Fruit fly (Drosophila melanogaster) whole organism, embryonic: ENCODE data around the gene HERC2.

Experiments
- CG10543 ChIP-seq: fragments of 200-800 bp; sonication (Bioruptor generic); optimal IDR thresholded peaks from 3 replicates; lab custom pipeline; 2017; ENCODE audit warnings: missing biosample characterization, mild to moderate bottlenecking, missing genetic modification characterization, moderate library complexity
- CG11504 ChIP-seq: fragments of 200-800 bp; sonication (Bioruptor generic); optimal IDR thresholded peaks from 3 replicates; lab custom pipeline; 2019; ENCODE audit warnings: missing biosample characterization, mild to moderate bottlenecking, missing genetic modification characterization, moderate library complexity
- CG13296 ChIP-seq: fragments of 200-800 bp; sonication (Bioruptor generic); optimal IDR thresholded peaks from 3 replicates; lab custom pipeline; 2018; ENCODE audit warnings: missing biosample characterization, mild to moderate bottlenecking, missing genetic modification characterization
- CG1647 ChIP-seq: fragments of 200-800 bp; sonication (Bioruptor generic); optimal IDR thresholded peaks from 3 replicates; lab custom pipeline; 2016; ENCODE audit warnings: missing biosample characterization, missing genetic modification characterization
- CG16779 ChIP-seq: fragments of 200-800 bp; sonication (Bioruptor generic); IDR thresholded peaks from 2 replicates; pipeline ENCODE4 v1.3.6; 2022; ENCODE audit warnings: missing biosample characterization, missing genetic modification characterization
- CG32767 ChIP-seq: fragments of 200-800 bp; sonication (Bioruptor generic); IDR thresholded peaks from 2 replicates; pipeline ENCODE4 v1.3.6; 2022; ENCODE audit warnings: missing biosample characterization, missing genetic modification characterization
- CG5245 ChIP-seq: fragments of 200-800 bp; sonication (Bioruptor generic); optimal IDR thresholded peaks from 3 replicates; lab custom pipeline; 2016; ENCODE audit warnings: missing biosample characterization, missing genetic modification characterization
- CG8924 ChIP-seq: fragments of 200-800 bp; optimal IDR thresholded peaks from 3 replicates; lab custom pipeline; 2019; ENCODE audit warnings: missing biosample characterization, mild to moderate bottlenecking, missing genetic modification characterization, moderate library complexity
- Dip3 ChIP-seq: fragments of 200-800 bp; sonication (Bioruptor generic); optimal IDR thresholded peaks from 3 replicates; lab custom pipeline; 2016; ENCODE audit warnings: missing biosample characterization, missing genetic modification characterization
- H15 ChIP-seq: fragments of 200-800 bp; sonication (Bioruptor generic); IDR thresholded peaks from 3 replicates; pipeline ENCODE4 v1.3.6; 2022; ENCODE audit warnings: missing biosample characterization, missing genetic modification characterization
- Lhr ChIP-seq: fragments of 200-800 bp; sonication (Bioruptor generic); optimal IDR thresholded peaks from 3 replicates; lab custom pipeline; 2017; ENCODE audit warnings: mild to moderate bottlenecking, missing biosample characterization, missing genetic modification reagents, missing genetic modification characterization
- Lim3 ChIP-seq: fragments of 200-800 bp; sonication (Bioruptor generic); IDR thresholded peaks from 2 replicates; pipeline ENCODE4 v1.3.6; 2022; ENCODE audit warnings: missing biosample characterization, missing genetic modification characterization
- Mes4 ChIP-seq: fragments of 200-800 bp; sonication (Bioruptor generic); optimal IDR thresholded peaks from 2 replicates; lab custom pipeline; 2016; ENCODE audit warnings: missing biosample characterization, missing genetic modification characterization
- Sry-β ChIP-seq: fragments of 200-800 bp; sonication (Bioruptor generic); optimal IDR thresholded peaks from 2 replicates; lab custom pipeline; 2018; ENCODE audit warnings: missing biosample characterization, mild to moderate bottlenecking, missing genetic modification characterization, moderate library complexity
- ap ChIP-seq: fragments of 200-800 bp; sonication (Bioruptor generic); IDR thresholded peaks from 2 replicates; pipeline ENCODE4 v1.3.6; 2022; ENCODE audit warnings: missing biosample characterization, missing genetic modification characterization
- dan ChIP-seq: fragments of 200-800 bp; sonication (Bioruptor generic); IDR thresholded peaks from 2 replicates; pipeline ENCODE4 v1.3.6; 2022; ENCODE audit warnings: missing biosample characterization, missing genetic modification characterization
- emc ChIP-seq: fragments of 200-800 bp; sonication (Bioruptor generic); optimal IDR thresholded peaks from 2 replicates; lab custom pipeline; 2016; ENCODE audit warnings: missing biosample characterization, missing genetic modification characterization
- gce ChIP-seq: fragments of 200-800 bp; sonication (Bioruptor generic); IDR thresholded peaks from 3 replicates; pipeline ENCODE4 v1.3.6; 2022; ENCODE audit warnings: missing biosample characterization, missing genetic modification characterization
- gt ChIP-seq: fragments of 200-800 bp; sonication (Bioruptor generic); IDR thresholded peaks from 2 replicates; pipeline ENCODE4 v1.3.6; 2022; ENCODE audit warnings: missing biosample characterization, missing genetic modification characterization
- h ChIP-seq: fragments of >200 bp; optimal IDR thresholded peaks from 2 replicates; lab custom pipeline; 2017
- lmd ChIP-seq: fragments of 200-800 bp; sonication (Bioruptor generic); IDR thresholded peaks from 2 replicates; pipeline ENCODE4 v1.3.6; 2022; ENCODE audit warnings: missing biosample characterization, missing genetic modification characterization
- ranshi ChIP-seq: fragments of 200-800 bp; sonication (Bioruptor generic); IDR thresholded peaks from 2 replicates; pipeline ENCODE4 v1.3.6; 2022; ENCODE audit warnings: missing biosample characterization, missing genetic modification characterization
- ro ChIP-seq: fragments of 200-800 bp; sonication (Bioruptor generic); IDR thresholded peaks from 2 replicates; pipeline ENCODE4 v1.3.6; 2022; ENCODE audit warnings: missing biosample characterization, missing genetic modification characterization
- tap ChIP-seq: fragments of 200-800 bp; optimal IDR thresholded peaks from 3 replicates; lab custom pipeline; 2019; ENCODE audit warnings: missing biosample characterization, mild to moderate bottlenecking, missing genetic modification characterization, moderate library complexity

HERC2 gene

DNA sequence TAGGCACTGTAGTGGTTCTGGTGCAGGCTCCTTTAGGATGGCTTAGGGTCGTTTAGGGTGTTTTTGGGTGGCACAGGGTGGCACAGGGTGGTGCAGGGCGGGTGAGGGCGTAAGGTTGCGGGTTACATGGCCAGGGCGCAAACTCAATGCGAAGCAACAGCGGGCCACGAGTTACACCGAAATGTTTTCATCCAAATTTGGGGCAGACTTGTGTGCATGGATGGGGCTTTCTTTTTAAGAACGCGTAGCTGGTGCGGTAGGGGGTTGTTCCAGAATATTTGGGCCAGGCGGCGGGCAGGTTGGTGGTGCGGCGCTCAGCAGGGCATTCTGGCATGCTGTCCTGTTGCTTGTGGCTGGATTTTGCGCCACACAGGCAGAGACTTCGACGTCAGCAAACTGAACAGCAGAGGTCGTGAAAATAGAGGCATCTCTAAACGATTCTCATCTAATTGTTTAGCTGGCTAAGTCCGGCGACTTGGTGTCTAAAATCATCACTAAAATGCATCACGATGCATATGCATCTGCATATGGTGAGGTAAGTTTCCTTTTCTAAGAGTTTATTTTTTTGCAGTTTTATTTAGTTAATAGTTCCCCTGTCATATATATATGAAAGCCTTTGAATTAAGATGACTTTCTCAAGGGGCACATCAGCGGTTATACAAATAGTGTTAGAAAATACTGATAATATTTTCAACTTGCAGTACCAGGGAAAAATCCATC is 53.8 kb downstream of the HERC2 start (continued):
- TF ChIP-seq Lhr (GFP tag; lab: Kevin White, UChicago) (no peak), tap (tag; lab: Kevin White, UChicago) (no peak), Lim3 (no peak), emc (no peak), ro (GFP tag; lab: Robert Waterston, UW) (no peak), CG10543 (GFP tag; lab: Kevin White, UChicago) (peak; percentile 8), dan (no peak), CG13296 (GFP tag; lab: Kevin White, UChicago) (peak; percentile 2), gce (no peak), CG8924 (tag; lab: Kevin White, UChicago) (no peak), CG5245 (GFP tag; lab: Kevin White, UChicago) (no peak), gt (no peak), CG32767 (no peak), h (lab: Kevin White, UChicago) (no peak)
- TF ChIP-seq, all 482 proteins: peak for 42

DNA sequence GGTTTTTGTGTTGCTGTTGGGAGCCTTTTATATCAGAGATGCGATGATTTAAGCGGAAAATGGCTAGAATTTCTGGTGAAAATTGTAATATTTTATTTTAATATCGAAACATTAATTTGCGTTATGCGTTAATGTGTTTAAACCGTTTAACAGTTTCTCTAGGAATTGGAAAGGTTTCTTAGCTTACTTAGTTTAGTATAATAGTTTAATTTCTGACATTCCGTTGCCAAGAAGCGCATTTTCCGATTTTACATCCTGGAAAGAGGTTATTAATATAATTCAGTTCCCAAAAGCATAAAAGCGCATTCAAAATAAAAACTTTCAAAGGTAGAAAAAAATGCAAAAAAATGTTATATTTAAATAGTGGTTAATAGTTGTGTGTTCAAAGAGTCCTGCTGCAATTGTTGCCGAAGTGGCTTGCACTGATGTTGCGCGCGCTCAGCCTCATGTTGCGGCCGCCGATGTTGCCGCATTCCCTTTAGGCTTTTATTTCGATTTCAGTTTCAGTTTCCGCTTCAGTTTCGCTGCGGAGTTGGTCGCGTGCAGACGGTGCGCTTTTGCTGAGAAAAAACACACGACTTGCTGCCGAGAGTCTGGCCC is 54.7 kb downstream of the HERC2 start, which contains the start of gene tbc:
TSS of gene tbc (plus strand) at position 504 of the 600 bp plus-strand sequence.
- TF ChIP-seq Mes4 (GFP tag; lab: Kevin White, UChicago) (no peak), CG11504 (tag; lab: Kevin White, UChicago) (peak; percentile 99), ap (no peak), lmd (no peak), CG16779 (0 out of 2 replicates have a peak, but pooled peaks have one; percentile 22), ranshi (GFP tag; lab: Robert Waterston, UW) (no peak), Sry-β (GFP tag; lab: Kevin White, UChicago) (peak; percentile 77), CG1647 (no peak), Dip3 (GFP tag; lab: Kevin White, UChicago) (no peak), H15 (GFP tag; lab: Robert Waterston, UW) (no peak)
